Worm (Caenorhabditis elegans) whole organism, L3 larva: ENCODE results near the gene K06A4.7.

Source experiments
- R02D3.7 ChIP-seq: fragments of 150-350 bp; optimal IDR thresholded peaks from 2 replicates; lab custom pipeline; 2014; ENCODE audit warnings: missing biosample characterization, missing genetic modification characterization
- aly-2 ChIP-seq: fragments of 150-350 bp; optimal IDR thresholded peaks from 2 replicates; lab custom pipeline; 2014; ENCODE audit warnings: missing biosample characterization, missing genetic modification characterization
- ama-1 ChIP-seq: fragments of 150-350 bp; optimal IDR thresholded peaks from 2 replicates; lab custom pipeline; 2018
- ceh-16 ChIP-seq: sonication (generic microtip); optimal IDR thresholded peaks from 2 replicates; lab custom pipeline; 2017; ENCODE audit warnings: missing biosample characterization, missing genetic modification characterization
- ceh-28 ChIP-seq: fragments of 150-350 bp; optimal IDR thresholded peaks from 2 replicates; lab custom pipeline; 2014; ENCODE audit warnings: missing biosample characterization, missing genetic modification reagents, missing genetic modification characterization
- ceh-82 ChIP-seq: fragments of 150-350 bp; optimal IDR thresholded peaks from 2 replicates; lab custom pipeline; 2014; ENCODE audit warnings: missing biosample characterization, missing genetic modification characterization
- ceh-9 ChIP-seq: sonication (generic microtip); optimal IDR thresholded peaks from 2 replicates; lab custom pipeline; 2018; ENCODE audit warnings: missing biosample characterization, missing genetic modification characterization
- egl-27 ChIP-seq: sonication (generic microtip); optimal IDR thresholded peaks from 4 replicates; lab custom pipeline; 2017; ENCODE audit warnings: missing biosample characterization, missing genetic modification reagents, missing genetic modification characterization
- egl-5 ChIP-seq: fragments of 150-350 bp; optimal IDR thresholded peaks from 2 replicates; lab custom pipeline; 2017; ENCODE audit warnings: missing biosample characterization, missing genetic modification reagents, missing genetic modification characterization, inconsistent platforms
- elt-1 ChIP-seq: fragments of 150-350 bp; optimal IDR thresholded peaks from 2 replicates; lab custom pipeline; 2014; ENCODE audit warnings: missing biosample characterization, missing genetic modification characterization
- elt-2 ChIP-seq: sonication (generic microtip); optimal IDR thresholded peaks from 2 replicates; lab custom pipeline; 2016; ENCODE audit warnings: missing genetic modification reagents, mild to moderate bottlenecking, missing genetic modification characterization, missing compliant biosample characterization
- eor-1 ChIP-seq, 2 experiments: fragments of 150-350 bp; optimal IDR thresholded peaks; 2 replicates each; lab custom pipeline; 2014 to 2018; ENCODE audit warnings: missing biosample characterization in 2 of 2, missing genetic modification characterization in 2 of 2
- fkh-2 ChIP-seq: fragments of 150-350 bp; optimal IDR thresholded peaks from 2 replicates; lab custom pipeline; 2014; ENCODE audit warnings: missing biosample characterization, missing genetic modification reagents, missing genetic modification characterization
- hmg-11 ChIP-seq: sonication (generic microtip); optimal IDR thresholded peaks from 2 replicates; lab custom pipeline; 2016; ENCODE audit warnings: missing genetic modification characterization, missing compliant biosample characterization
- jun-1 ChIP-seq: fragments of 150-350 bp; optimal IDR thresholded peaks from 2 replicates; lab custom pipeline; 2014; ENCODE audit warnings: missing biosample characterization, missing genetic modification reagents, missing genetic modification characterization
- lin-15B ChIP-seq: fragments of 150-350 bp; optimal IDR thresholded peaks from 2 replicates; lab custom pipeline; 2014; ENCODE audit warnings: missing biosample characterization, missing genetic modification characterization
- lin-39 ChIP-seq: fragments of 150-350 bp; optimal IDR thresholded peaks from 2 replicates; lab custom pipeline; 2018; ENCODE audit warnings: missing biosample characterization, missing genetic modification reagents, missing genetic modification characterization
- lsy-12 ChIP-seq: sonication (generic microtip); optimal IDR thresholded peaks from 2 replicates; lab custom pipeline; 2016; ENCODE audit warnings: mild to moderate bottlenecking, missing genetic modification characterization, missing compliant biosample characterization
- mdl-1 ChIP-seq: fragments of 150-350 bp; optimal IDR thresholded peaks from 2 replicates; lab custom pipeline; 2014; ENCODE audit warnings: missing biosample characterization, missing genetic modification characterization
- mml-1 ChIP-seq: fragments of 150-350 bp; sonication (generic microtip); optimal IDR thresholded peaks from 3 replicates; lab custom pipeline; 2014; ENCODE audit warnings: missing biosample characterization, missing genetic modification characterization
- nfya-1 ChIP-seq: sonication (generic microtip); optimal IDR thresholded peaks from 2 replicates; lab custom pipeline; 2017; ENCODE audit warnings: missing genetic modification characterization, mild to moderate bottlenecking, missing compliant biosample characterization, antibody characterized with exemption, moderate library complexity; ENCODE audit not compliant: insufficient read depth
- nhr-11 ChIP-seq: fragments of 150-350 bp; optimal IDR thresholded peaks from 2 replicates; lab custom pipeline; 2014; ENCODE audit warnings: missing biosample characterization, missing genetic modification characterization
- nhr-12 ChIP-seq: fragments of 150-350 bp; optimal IDR thresholded peaks from 2 replicates; lab custom pipeline; 2014; ENCODE audit warnings: missing biosample characterization, missing genetic modification characterization
- nhr-25 ChIP-seq: sonication (generic microtip); optimal IDR thresholded peaks from 2 replicates; lab custom pipeline; 2017; ENCODE audit warnings: missing biosample characterization, missing genetic modification characterization
- nhr-28 ChIP-seq: fragments of 150-350 bp; optimal IDR thresholded peaks from 2 replicates; lab custom pipeline; 2014; ENCODE audit warnings: missing biosample characterization, missing genetic modification characterization
- nhr-43 ChIP-seq: sonication (generic microtip); optimal IDR thresholded peaks from 2 replicates; lab custom pipeline; 2016; ENCODE audit warnings: mild to moderate bottlenecking, missing genetic modification characterization, missing compliant biosample characterization; ENCODE audit not compliant: poor library complexity, severe bottlenecking
- nhr-67 ChIP-seq: fragments of 150-350 bp; optimal IDR thresholded peaks from 2 replicates; lab custom pipeline; 2014; ENCODE audit warnings: missing biosample characterization, missing genetic modification characterization
- nhr-76 ChIP-seq: fragments of 150-350 bp; sonication (generic microtip); optimal IDR thresholded peaks from 5 replicates; lab custom pipeline; 2014; ENCODE audit warnings: missing biosample characterization, missing genetic modification characterization
- pha-4 ChIP-seq: fragments of 150-350 bp; optimal IDR thresholded peaks from 2 replicates; lab custom pipeline; 2014; ENCODE audit warnings: missing biosample characterization, missing genetic modification reagents, missing genetic modification characterization
- pqm-1 ChIP-seq: fragments of 150-350 bp; optimal IDR thresholded peaks from 2 replicates; lab custom pipeline; 2017; ENCODE audit warnings: missing biosample characterization, missing genetic modification characterization, inconsistent platforms
- sea-2 ChIP-seq: fragments of 150-350 bp; sonication (generic microtip); optimal IDR thresholded peaks from 4 replicates; lab custom pipeline; 2014; ENCODE audit warnings: missing biosample characterization, missing genetic modification reagents, missing genetic modification characterization
- snpc-4 ChIP-seq: fragments of 150-350 bp; optimal IDR thresholded peaks from 2 replicates; lab custom pipeline; 2014; ENCODE audit warnings: missing biosample characterization, missing genetic modification characterization
- tbx-2 ChIP-seq: sonication (generic microtip); optimal IDR thresholded peaks from 2 replicates; lab custom pipeline; 2016; ENCODE audit warnings: mild to moderate bottlenecking, missing genetic modification characterization, missing compliant biosample characterization
- unc-39 ChIP-seq: sonication (generic microtip); optimal IDR thresholded peaks from 4 replicates; lab custom pipeline; 2017; ENCODE audit warnings: missing biosample characterization, missing genetic modification characterization
- unc-62 ChIP-seq: fragments of 150-350 bp; sonication (generic microtip); optimal IDR thresholded peaks from 4 replicates; lab custom pipeline; 2014; ENCODE audit warnings: missing biosample characterization, missing genetic modification reagents, missing genetic modification characterization
- zag-1 ChIP-seq: fragments of 150-350 bp; optimal IDR thresholded peaks from 2 replicates; lab custom pipeline; 2014; ENCODE audit warnings: missing biosample characterization, missing genetic modification characterization

The K06A4.7 gene

ce11 chrV:9534621-9535020 lies 43.3 kb upstream of the K06A4.7 start, which contains the start of gene tag-329:
Gene tag-329 (plus strand): TSS chrV:9534921.
- TF ChIP-seq nhr-43 (tag; lab: Kevin White, UChicago) (no peak), jun-1 (no peak), ceh-9 (no peak), nfya-1 (tag; lab: Kevin White, UChicago) (no peak), zag-1 (tag; lab: Kevin White, UChicago) (no peak), eor-1 (tag; optimal IDR thresholded peaks at IDR 0.05; lab: Kevin White, UChicago) (no peak), unc-39 (tag; lab: Kevin White, UChicago) (no peak), egl-5 (tag; lab: Kevin White, UChicago) (no peak), snpc-4 (tag; lab: Kevin White, UChicago) (no peak), elt-1 (tag; lab: Kevin White, UChicago) (no peak), fkh-2 (tag; lab: Kevin White, UChicago) (no peak), nhr-28 (tag; lab: Kevin White, UChicago) (no peak), R02D3.7 (tag; lab: Kevin White, UChicago) (no peak), nhr-11 (tag; lab: Kevin White, UChicago) (no peak), ama-1 (no peak), lin-39 (tag; lab: Kevin White, UChicago) (no peak), nhr-12 (tag; lab: Kevin White, UChicago) (no peak), nhr-76 (no peak), mml-1 (tag; lab: Kevin White, UChicago) (no peak)

DNA sequence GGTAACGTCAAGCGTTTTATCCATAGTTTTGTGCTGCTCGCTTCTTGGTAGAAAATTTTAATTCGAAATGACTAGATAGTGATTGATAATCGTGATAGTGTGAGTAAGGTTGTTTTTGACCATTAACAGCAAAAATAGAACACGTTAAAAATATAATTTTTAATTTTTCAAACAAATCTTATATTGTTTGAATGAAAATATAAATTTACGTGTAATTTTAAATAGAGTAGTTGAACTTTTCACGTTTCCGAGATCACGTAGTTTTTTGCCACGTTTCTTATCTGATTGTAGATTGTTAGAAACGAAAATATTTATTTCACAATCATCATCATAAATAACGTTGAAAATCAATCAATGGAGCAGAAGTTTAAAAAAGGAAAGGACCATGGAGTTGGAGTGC lies 40.2 kb upstream of the K06A4.7 start, which contains the start of the genes C50F4.10 and pfk-1.2:
Gene C50F4.10, minus strand, starts transcription at position 101 of the 400 bp plus-strand sequence.
Gene pfk-1.2, plus strand, starts transcription at position 325 of the 400 bp plus-strand sequence.
- TF ChIP-seq pha-4 (tag; lab: Kevin White, UChicago) (no peak), mdl-1 (tag; lab: Kevin White, UChicago) (no peak), ceh-9 (no peak), nhr-12 (tag; lab: Kevin White, UChicago) (no peak), ceh-28 (tag; lab: Kevin White, UChicago) (no peak), tbx-2 (tag; lab: Kevin White, UChicago) (no peak), nhr-67 (no peak), nhr-11 (tag; lab: Kevin White, UChicago) (no peak), ceh-82 (tag; lab: Kevin White, UChicago) (no peak), snpc-4 (tag; lab: Kevin White, UChicago) (no peak), nhr-25 (tag; lab: Kevin White, UChicago) (no peak)

DNA sequence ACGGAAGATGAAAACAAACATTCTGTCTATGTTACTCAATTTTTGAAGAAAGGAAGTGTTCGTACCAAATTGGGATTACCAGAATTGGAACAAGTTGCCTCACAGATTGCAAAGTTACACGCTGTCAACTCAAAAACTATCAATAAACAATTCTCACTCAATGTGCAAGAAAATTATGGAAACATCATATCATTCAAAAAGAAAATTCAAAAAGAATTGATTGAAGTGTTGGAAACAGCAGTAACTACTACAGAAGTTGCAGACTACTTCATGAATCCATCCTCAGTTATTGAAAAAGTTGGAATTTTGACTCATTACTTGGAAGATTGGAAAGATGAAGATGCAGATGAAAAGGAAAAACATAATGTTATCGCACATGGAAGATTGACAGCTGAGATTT lies 36.7 kb upstream of the K06A4.7 start:
- TF ChIP-seq nhr-43 (tag; lab: Kevin White, UChicago) (no peak), pha-4 (tag; lab: Kevin White, UChicago) (no peak), R02D3.7 (tag; lab: Kevin White, UChicago) (no peak), snpc-4 (tag; lab: Kevin White, UChicago) (no peak), lin-15B (tag; lab: Kevin White, UChicago) (no peak), egl-27 (no peak), nhr-67 (no peak), zag-1 (tag; lab: Kevin White, UChicago) (no peak), mml-1 (tag; lab: Kevin White, UChicago) (no peak), unc-39 (tag; lab: Kevin White, UChicago) (no peak)
- TF ChIP-seq, all 47 proteins: peak for 0

DNA sequence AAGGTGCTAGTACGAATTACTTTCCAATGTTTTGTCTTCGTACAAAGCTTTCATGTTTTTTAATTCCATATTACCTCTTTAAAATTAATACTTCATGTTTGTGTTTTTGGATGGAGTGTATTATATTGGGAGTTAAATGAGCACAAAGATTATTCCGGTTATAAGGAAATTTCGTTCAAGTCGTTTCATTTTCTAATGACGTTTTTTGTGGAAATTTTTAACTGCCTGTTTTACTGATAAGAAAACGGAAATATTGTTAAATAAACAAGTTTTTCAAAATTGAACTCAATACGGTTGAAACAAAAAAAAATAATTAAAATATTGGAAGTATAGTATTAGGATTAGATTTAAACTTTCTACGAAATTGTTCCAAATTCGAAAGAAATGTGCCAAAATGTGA lies 36.0 kb upstream of the K06A4.7 start:
- TF ChIP-seq nhr-76 (no peak), elt-2 (tag; lab: Kevin White, UChicago) (peak; percentile 56), pqm-1 (peak; percentile 59)

DNA sequence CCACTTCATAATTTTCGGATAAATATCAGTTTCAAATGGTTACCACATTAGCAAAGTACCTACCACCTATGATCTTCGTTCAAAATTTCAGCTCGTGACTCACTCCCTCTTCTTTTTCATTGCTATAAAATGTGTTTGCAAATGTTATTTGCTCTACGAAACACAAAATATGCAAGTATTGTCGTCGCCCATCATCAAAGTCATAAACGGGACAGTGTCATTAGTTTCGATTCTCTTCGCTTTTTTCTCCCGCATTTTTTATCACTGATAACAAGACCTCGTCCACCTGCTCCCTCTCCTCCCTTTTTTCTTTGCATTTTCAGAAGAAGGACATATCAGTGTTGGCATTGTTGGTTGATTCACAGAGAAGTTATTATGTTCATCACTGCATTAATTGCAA lies 35.2 kb upstream of the K06A4.7 start, which contains the start of gene C50F4.1:
Gene C50F4.1, plus strand, starts transcription at position 324 of the 400 bp plus-strand sequence.
- no peak for TF ChIP-seq hmg-11
- no peak for TF ChIP-seq unc-62
- TF ChIP-seq lsy-12 (tag; lab: Kevin White, UChicago) = no peak
- TF ChIP-seq sea-2 = no peak
- no peak for TF ChIP-seq ama-1
- no peak for TF ChIP-seq aly-2 (tag; lab: Kevin White, UChicago)
- TF ChIP-seq eor-1 (tag; optimal IDR thresholded peaks at IDR 0.05; lab: Kevin White, UChicago) = no peak
- TF ChIP-seq nhr-28 (tag; lab: Kevin White, UChicago) = no peak
- peak; percentile 79 for TF ChIP-seq elt-2 (tag; lab: Kevin White, UChicago)
- TF ChIP-seq pqm-1 = peak; percentile 80
- no peak for TF ChIP-seq ceh-16 (tag; lab: Kevin White, UChicago)
- TF ChIP-seq, all 47 proteins: peak for 2
